Worm (Caenorhabditis elegans) whole organism, L1 larva: Measurements from ENCODE around the gene Y38F1A.8.

ENCODE experiments used
- C16A3.4 ChIP-seq: fragments of 150-350 bp; optimal IDR thresholded peaks from 2 replicates; lab custom pipeline; 2014; ENCODE audit warnings: missing biosample characterization, missing genetic modification characterization
- Y116A8C.19 ChIP-seq: sonication (generic microtip); optimal IDR thresholded peaks from 2 replicates; lab custom pipeline; 2016; ENCODE audit warnings: missing compliant biosample characterization, missing genetic modification characterization, borderline replicate concordance
- aha-1 ChIP-seq: fragments of 150-350 bp; optimal IDR thresholded peaks from 2 replicates; lab custom pipeline; 2014; ENCODE audit warnings: missing biosample characterization, missing genetic modification characterization
- alr-1 ChIP-seq: fragments of 200-800 bp; sonication (Bioruptor generic); optimal IDR thresholded peaks from 2 replicates; lab custom pipeline; 2018; ENCODE audit warnings: borderline replicate concordance, mild to moderate bottlenecking, missing genetic modification characterization, missing compliant biosample characterization
- aly-2 ChIP-seq: fragments of 150-350 bp; optimal IDR thresholded peaks from 2 replicates; lab custom pipeline; 2014; ENCODE audit warnings: missing biosample characterization, missing genetic modification characterization
- ama-1 ChIP-seq: fragments of 150-350 bp; optimal IDR thresholded peaks from 2 replicates; lab custom pipeline; 2014
- blmp-1 ChIP-seq: fragments of 150-350 bp; optimal IDR thresholded peaks from 2 replicates; lab custom pipeline; 2014; ENCODE audit warnings: missing biosample characterization, missing genetic modification characterization
- ceh-8 ChIP-seq: fragments of 200-800 bp; sonication (Bioruptor generic); optimal IDR thresholded peaks from 2 replicates; lab custom pipeline; 2018; ENCODE audit warnings: mild to moderate bottlenecking, missing genetic modification characterization, moderate library complexity, missing compliant biosample characterization
- dpl-1 ChIP-seq, 3 experiments: fragments of 150-350 bp in 2 of 3; sonication (generic microtip) in 1 of 3; optimal IDR thresholded peaks; 2 replicates each; lab custom pipeline; 2014 to 2017; ENCODE audit warnings: missing biosample characterization in 3 of 3, missing genetic modification characterization in 3 of 3, missing genetic modification reagents in 3 of 3
- efl-1 ChIP-seq, 4 experiments: fragments of 150-350 bp; optimal IDR thresholded peaks in 3 of 4; peaks in 1 of 4; 1 replicate in 1 of 4; 2 replicates in 3 of 4; lab custom pipeline; 2014; ENCODE audit warnings: missing biosample characterization in 2 of 4, missing genetic modification characterization in 2 of 4, missing genetic modification reagents in 2 of 4
- elt-2 ChIP-seq: sonication (generic microtip); optimal IDR thresholded peaks from 2 replicates; lab custom pipeline; 2016; ENCODE audit warnings: missing genetic modification characterization, mild to moderate bottlenecking, inconsistent platforms, missing compliant biosample characterization, missing genetic modification reagents
- elt-3 ChIP-seq, 6 experiments: fragments of 150-350 bp in 1 of 6; sonication (generic microtip); optimal IDR thresholded peaks; 2 replicates each; lab custom pipeline; 2017 to 2018; ENCODE audit warnings: missing biosample characterization in 6 of 6, missing genetic modification characterization in 6 of 6, inconsistent platforms in 1 of 6
- ets-5 ChIP-seq: fragments of 200-800 bp; sonication (Bioruptor generic); IDR thresholded peaks from 2 replicates; pipeline ENCODE4 v1.3.6; 2022; ENCODE audit warnings: missing genetic modification characterization, missing compliant biosample characterization
- fkh-4 ChIP-seq: sonication (generic microtip); optimal IDR thresholded peaks from 2 replicates; lab custom pipeline; 2016; ENCODE audit warnings: missing compliant biosample characterization, missing genetic modification characterization, borderline replicate concordance
- fkh-8 ChIP-seq: sonication (generic microtip); optimal IDR thresholded peaks from 2 replicates; lab custom pipeline; 2016; ENCODE audit warnings: mild to moderate bottlenecking, missing genetic modification characterization, missing compliant biosample characterization
- fos-1 ChIP-seq: fragments of 150-350 bp; optimal IDR thresholded peaks from 2 replicates; lab custom pipeline; 2014; ENCODE audit warnings: missing biosample characterization, missing genetic modification characterization
- hpl-2 ChIP-seq: fragments of 150-350 bp; optimal IDR thresholded peaks from 2 replicates; lab custom pipeline; 2014; ENCODE audit warnings: missing biosample characterization, missing genetic modification reagents, missing genetic modification characterization
- irx-1 ChIP-seq: sonication (generic microtip); optimal IDR thresholded peaks from 2 replicates; lab custom pipeline; 2016; ENCODE audit warnings: missing genetic modification characterization, missing compliant biosample characterization
- lin-13 ChIP-seq: fragments of 150-350 bp; optimal IDR thresholded peaks from 2 replicates; lab custom pipeline; 2014; ENCODE audit warnings: missing biosample characterization, missing genetic modification reagents, missing genetic modification characterization
- lin-14 ChIP-seq: fragments of 200-800 bp; sonication (Bioruptor generic); optimal IDR thresholded peaks from 2 replicates; lab custom pipeline; 2018; ENCODE audit warnings: mild to moderate bottlenecking, missing genetic modification characterization, moderate library complexity, missing compliant biosample characterization
- lin-35 ChIP-seq, 2 experiments: fragments of 150-350 bp; optimal IDR thresholded peaks; 2 replicates each; lab custom pipeline; 2014; ENCODE audit warnings: missing biosample characterization in 2 of 2, missing genetic modification characterization in 2 of 2, missing genetic modification reagents in 2 of 2
- lin-39 ChIP-seq: fragments of 150-350 bp; optimal IDR thresholded peaks from 2 replicates; lab custom pipeline; 2014; ENCODE audit warnings: missing biosample characterization, missing genetic modification reagents, missing genetic modification characterization
- lir-3 ChIP-seq: sonication (generic microtip); optimal IDR thresholded peaks from 2 replicates; lab custom pipeline; 2016; ENCODE audit warnings: mild to moderate bottlenecking, missing genetic modification characterization, moderate library complexity, missing compliant biosample characterization; ENCODE audit not compliant: poor library complexity
- lsy-2 ChIP-seq, 2 experiments: fragments of 150-350 bp; optimal IDR thresholded peaks; 2 replicates each; lab custom pipeline; 2014; ENCODE audit warnings: missing biosample characterization in 2 of 2, missing genetic modification characterization in 2 of 2
- mdl-1 ChIP-seq, 2 experiments: fragments of 150-350 bp; optimal IDR thresholded peaks; 2 replicates each; lab custom pipeline; 2014 to 2017; ENCODE audit warnings: missing biosample characterization in 2 of 2, missing genetic modification characterization in 2 of 2, inconsistent platforms in 1 of 2
- nhr-20 ChIP-seq: sonication (generic microtip); optimal IDR thresholded peaks from 2 replicates; lab custom pipeline; 2016; ENCODE audit warnings: mild to moderate bottlenecking, missing genetic modification characterization, missing compliant biosample characterization
- nhr-71 ChIP-seq: sonication (generic microtip); optimal IDR thresholded peaks from 2 replicates; lab custom pipeline; 2016; ENCODE audit warnings: mild to moderate bottlenecking, missing genetic modification characterization, moderate library complexity, missing compliant biosample characterization
- nhr-76 ChIP-seq: sonication (generic microtip); optimal IDR thresholded peaks from 2 replicates; lab custom pipeline; 2017; ENCODE audit warnings: missing biosample characterization, missing genetic modification characterization
- nhr-84 ChIP-seq: sonication (generic microtip); optimal IDR thresholded peaks from 2 replicates; lab custom pipeline; 2017; ENCODE audit warnings: missing biosample characterization, missing genetic modification characterization
- nhr-85 ChIP-seq: sonication (generic microtip); peaks from one replicate; lab custom pipeline; 2016; ENCODE audit warnings: missing genetic modification characterization, inconsistent platforms, missing compliant biosample characterization
- nhr-90 ChIP-seq: sonication (generic microtip); optimal IDR thresholded peaks from 2 replicates; lab custom pipeline; 2016; ENCODE audit warnings: mild to moderate bottlenecking, missing genetic modification characterization, missing compliant biosample characterization; ENCODE audit not compliant: poor library complexity
- rnt-1 ChIP-seq: sonication (generic microtip); optimal IDR thresholded peaks from 2 replicates; lab custom pipeline; 2016; ENCODE audit warnings: mild to moderate bottlenecking, missing genetic modification characterization, moderate library complexity, missing compliant biosample characterization
- snpc-4 ChIP-seq: fragments of 150-350 bp; optimal IDR thresholded peaks from 2 replicates; lab custom pipeline; 2014; ENCODE audit warnings: missing biosample characterization, missing genetic modification characterization
- snu-23 ChIP-seq: sonication (generic microtip); optimal IDR thresholded peaks from 2 replicates; lab custom pipeline; 2016; ENCODE audit warnings: missing genetic modification characterization, missing compliant biosample characterization
- sptf-1 ChIP-seq: fragments of 150-350 bp; optimal IDR thresholded peaks from 2 replicates; lab custom pipeline; 2014; ENCODE audit warnings: missing biosample characterization, missing genetic modification characterization
- unc-62 ChIP-seq: fragments of 150-350 bp; optimal IDR thresholded peaks from 2 replicates; lab custom pipeline; 2014; ENCODE audit warnings: missing biosample characterization, missing genetic modification reagents, missing genetic modification characterization
- unc-98 ChIP-seq: fragments of 200-800 bp; sonication (Bioruptor generic); IDR thresholded peaks from 2 replicates; pipeline ENCODE4 v1.3.6; 2022; ENCODE audit warnings: missing genetic modification characterization, missing compliant biosample characterization
- vab-15 ChIP-seq: sonication (generic microtip); optimal IDR thresholded peaks from 2 replicates; lab custom pipeline; 2017; ENCODE audit warnings: missing genotype, mild to moderate bottlenecking, missing genetic modification characterization, missing compliant biosample characterization
- ztf-11 ChIP-seq, 2 experiments: sonication (generic microtip); optimal IDR thresholded peaks; 2 replicates each; lab custom pipeline; 2016 to 2017; ENCODE audit warnings: missing genetic modification characterization in 2 of 2, missing biosample characterization in 1 of 2, missing compliant biosample characterization in 1 of 2
- ztf-4 ChIP-seq: fragments of 150-350 bp; optimal IDR thresholded peaks from 2 replicates; lab custom pipeline; 2014; ENCODE audit warnings: missing biosample characterization, missing genetic modification characterization

Y38F1A.8 gene

DNA sequence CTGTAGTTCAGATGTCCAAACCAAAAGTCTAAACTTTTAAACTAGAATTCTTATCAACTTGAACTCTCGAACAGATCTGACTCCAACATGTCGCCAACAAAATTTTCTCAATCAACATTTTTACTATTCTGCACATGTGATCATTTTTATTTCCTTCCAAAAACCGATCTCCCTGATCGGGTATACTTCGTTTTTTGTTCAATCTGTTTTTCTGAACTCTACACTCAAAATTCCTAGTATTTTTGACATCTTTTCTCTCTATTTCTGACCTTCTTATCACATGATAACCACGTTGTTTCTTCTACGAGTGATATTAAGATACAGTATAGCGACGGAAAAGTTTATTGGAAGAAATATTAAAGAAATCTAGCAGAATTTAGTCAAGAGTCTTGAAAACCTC lies 5.6 kb upstream of the Y38F1A.8 start (continued):
- peak; percentile 1 for TF ChIP-seq hpl-2
- no peak for TF ChIP-seq ama-1 (lab: Kevin White, UChicago)
- no peak for TF ChIP-seq fkh-4
- TF ChIP-seq nhr-20 (tag; lab: Kevin White, UChicago), result peak; percentile 89
- no peak for TF ChIP-seq snpc-4 (tag; lab: Kevin White, UChicago)
- TF ChIP-seq unc-62 (GFP tag; lab: Kevin White, UChicago), result no peak
- TF ChIP-seq ceh-8 (GFP tag; lab: Kevin White, UChicago), result no peak
- peak; percentile 64 for TF ChIP-seq nhr-71 (tag; lab: Kevin White, UChicago)
- peak; percentile 62 for TF ChIP-seq blmp-1 (tag; lab: Kevin White, UChicago)
- TF ChIP-seq lin-35 (GFP tag; optimal IDR thresholded peaks at IDR 0.05; lab: Kevin White, UChicago), result peak in 1 of 2 experiments; percentile 52
- no peak for TF ChIP-seq sptf-1 (tag; lab: Kevin White, UChicago)
- TF ChIP-seq Y116A8C.19, result no peak
- TF ChIP-seq lin-14, result peak; percentile 45

DNA sequence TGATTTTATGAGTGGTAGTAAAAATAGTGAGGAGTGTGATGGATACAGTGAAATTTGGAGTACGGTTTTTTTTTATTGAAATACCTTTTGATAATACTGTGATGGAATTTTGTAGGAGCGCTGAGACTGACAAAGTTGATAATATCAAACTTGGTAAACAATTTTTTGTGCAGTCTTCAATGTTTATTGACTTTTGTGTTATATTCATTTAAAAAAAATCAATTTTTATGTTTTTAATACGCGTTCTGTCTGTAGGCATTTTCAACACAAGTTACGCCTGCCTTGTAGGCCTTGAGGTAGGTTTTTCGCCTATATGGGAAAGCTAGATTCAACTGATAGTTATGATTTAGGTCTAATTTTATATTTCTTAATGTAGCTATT lies 4.2 kb upstream of the Y38F1A.8 start:
- no peak for TF ChIP-seq aly-2 (tag; lab: Kevin White, UChicago)
- no peak for TF ChIP-seq efl-1 (optimal IDR thresholded peaks at IDR 0.05; lab: Kevin White, UChicago)
- peak in 1 of 2 experiments; percentile 74 for TF ChIP-seq efl-1 (GFP tag; optimal IDR thresholded peaks at IDR 0.05 in 1 of 2; lab: Kevin White, UChicago)

DNA sequence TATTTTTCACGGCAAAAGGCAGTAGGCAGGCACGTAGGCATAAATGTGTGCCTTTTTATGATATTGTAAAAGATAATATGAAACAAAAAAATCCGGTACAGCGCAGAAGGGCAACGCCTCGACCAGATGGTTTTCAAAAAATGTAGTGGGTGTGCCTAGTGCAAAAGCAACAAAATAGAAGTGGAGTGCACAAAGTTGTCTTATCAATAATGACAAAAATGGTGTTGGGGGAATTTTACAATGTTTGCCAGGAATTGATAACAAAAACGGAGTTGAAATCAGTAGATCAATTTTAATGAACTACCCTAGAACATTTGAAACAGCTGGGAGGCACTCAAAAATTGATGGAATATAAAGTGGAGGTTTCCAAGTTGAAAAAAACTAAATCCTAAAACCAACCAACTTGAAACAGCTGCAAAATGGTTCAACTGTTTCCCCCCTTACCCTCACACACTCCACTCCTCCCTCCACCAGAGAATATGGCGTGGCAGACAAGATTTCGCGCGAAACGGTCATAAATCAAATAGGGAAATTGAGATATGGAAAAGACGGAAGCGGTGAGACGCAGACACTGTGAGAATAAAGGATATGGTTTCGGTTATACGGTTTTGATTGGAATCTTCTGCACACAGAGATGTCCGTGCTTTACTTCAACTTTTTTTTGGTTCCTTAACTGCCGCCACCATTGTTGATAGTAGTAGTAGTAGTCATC lies 3.7 kb upstream of the Y38F1A.8 start:
- TF ChIP-seq C16A3.4 (tag; lab: Kevin White, UChicago), result peak; percentile 47
- no peak for TF ChIP-seq rnt-1 (tag; lab: Kevin White, UChicago)
- TF ChIP-seq snu-23, result peak; percentile 17
- peak; percentile 89 for TF ChIP-seq nhr-85 (tag; lab: Kevin White, UChicago)
- TF ChIP-seq lin-35 (GFP tag; optimal IDR thresholded peaks at IDR 0.05; lab: Kevin White, UChicago), result peak in 1 of 2 experiments; percentile 1
- TF ChIP-seq blmp-1 (tag; lab: Kevin White, UChicago), result peak; percentile 88
- TF ChIP-seq nhr-71 (tag; lab: Kevin White, UChicago), result peak; percentile 37
- TF ChIP-seq unc-98 (GFP tag; lab: Robert Waterston, UW), result no peak
- peak; percentile 28 for TF ChIP-seq nhr-20 (tag; lab: Kevin White, UChicago)
- peak; percentile 1 for TF ChIP-seq lin-13 (GFP tag; lab: Kevin White, UChicago)
- no peak for TF ChIP-seq aha-1
- TF ChIP-seq nhr-84 (tag; lab: Kevin White, UChicago), result no peak
- peak in 5 of 6 experiments; percentile 23 to 79 (median 42) for TF ChIP-seq elt-3 (tag; optimal IDR thresholded peaks at IDR 0.05; lab: Kevin White, UChicago)
- no peak for TF ChIP-seq fkh-8
- peak; percentile 42 for TF ChIP-seq elt-2
- no peak for TF ChIP-seq alr-1
- TF ChIP-seq ztf-4 (tag; lab: Kevin White, UChicago), result no peak
- TF ChIP-seq lin-14, result peak; percentile 63
- TF ChIP-seq vab-15, result no peak
- no peak for TF ChIP-seq lir-3 (tag; lab: Kevin White, UChicago)
- no peak for TF ChIP-seq hpl-2
- no peak for TF ChIP-seq lin-39
- TF ChIP-seq lsy-2 (tag; optimal IDR thresholded peaks at IDR 0.05; lab: Kevin White, UChicago), result peak in 1 of 2 experiments; percentile 53
- TF ChIP-seq dpl-1 (GFP tag; optimal IDR thresholded peaks at IDR 0.05; lab: Kevin White, UChicago), result peak in 1 of 3 experiments; percentile 2

DNA sequence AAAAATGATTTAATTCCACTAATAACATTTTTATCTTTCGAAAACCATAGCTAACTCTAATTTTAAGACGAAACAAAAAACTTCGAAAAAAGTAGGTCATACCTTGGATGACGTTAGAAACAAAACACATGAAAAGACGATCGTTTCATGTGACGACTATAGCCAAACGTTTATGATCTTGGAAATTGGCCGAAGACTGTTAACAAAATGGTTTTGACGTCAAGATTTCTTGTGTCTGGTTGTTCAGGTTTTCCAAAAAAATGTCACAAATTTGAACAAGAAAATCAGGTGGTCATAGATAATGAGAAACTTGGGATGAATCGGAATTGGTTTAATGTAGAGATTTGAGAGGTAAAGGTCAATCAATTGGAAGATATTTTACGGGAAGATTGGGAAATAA lies 2.6 kb upstream of the Y38F1A.8 start:
- peak in 1 of 2 experiments; percentile 3 for TF ChIP-seq mdl-1 (tag; optimal IDR thresholded peaks at IDR 0.05; lab: Kevin White, UChicago)
- no peak for TF ChIP-seq efl-1 (optimal IDR thresholded peaks at IDR 0.05; lab: Kevin White, UChicago)
- TF ChIP-seq efl-1 (GFP tag; optimal IDR thresholded peaks at IDR 0.05 in 1 of 2; lab: Kevin White, UChicago), result peak in 1 of 2 experiments; percentile 94
- no peak for TF ChIP-seq fos-1
- no peak for TF ChIP-seq nhr-90
- TF ChIP-seq ztf-11 (tag; optimal IDR thresholded peaks at IDR 0.05; lab: Kevin White, UChicago), result no peak
- TF ChIP-seq irx-1 (tag; lab: Kevin White, UChicago), result no peak
- TF ChIP-seq nhr-76 (tag; lab: Kevin White, UChicago), result no peak
- no peak for TF ChIP-seq ets-5 (GFP tag; lab: Robert Waterston, UW)
- TF ChIP-seq nhr-20 (tag; lab: Kevin White, UChicago), result peak; percentile 27
- peak; percentile 66 for TF ChIP-seq nhr-85 (tag; lab: Kevin White, UChicago)
- TF ChIP-seq elt-3 (tag; optimal IDR thresholded peaks at IDR 0.05; lab: Kevin White, UChicago), result peak in 1 of 6 experiments; percentile 48
- TF ChIP-seq blmp-1 (tag; lab: Kevin White, UChicago), result peak; percentile 52
- TF ChIP-seq, all 84 proteins: peak for 6
